Worm (Caenorhabditis elegans): ENCODE results near the gene gst-11.

ce11 chrX:3584481-3584880 lies 49.1 kb downstream of the gst-11 start:
- TF ChIP-seq nhr-77 (tag; optimal IDR thresholded peaks at IDR 0.05) (no peak), zag-1 (tag; optimal IDR thresholded peaks at IDR 0.05) (no peak), elt-3 (tag; optimal IDR thresholded peaks at IDR 0.05) (no peak), egl-27 (tag; optimal IDR thresholded peaks at IDR 0.05) (no peak), ZK546.5 (tag; optimal IDR thresholded peaks at IDR 0.05) (no peak), fkh-10 (GFP tag; optimal IDR thresholded peaks at IDR 0.05) (no peak)
